Fruit fly (Drosophila melanogaster) whole organism, embryonic: ENCODE results near the gene CG33281.

Experiments
- Atf6 ChIP-seq: fragments of 200-800 bp; sonication (Bioruptor generic); IDR thresholded peaks from 2 replicates; pipeline ENCODE4 v1.3.6; 2022; ENCODE audit warnings: missing biosample characterization, missing genetic modification characterization
- B-H2 ChIP-seq: fragments of 200-800 bp; sonication (Bioruptor generic); optimal IDR thresholded peaks from 2 replicates; lab custom pipeline; 2018; ENCODE audit warnings: missing biosample characterization, mild to moderate bottlenecking, missing genetic modification characterization
- BtbVII ChIP-seq: fragments of 200-800 bp; sonication (Bioruptor generic); optimal IDR thresholded peaks from 3 replicates; lab custom pipeline; 2017; ENCODE audit warnings: missing biosample characterization, mild to moderate bottlenecking, missing genetic modification characterization
- CG10366 ChIP-seq: fragments of 200-800 bp; sonication (Bioruptor generic); IDR thresholded peaks from 2 replicates; pipeline ENCODE4 v1.3.6; 2022; ENCODE audit warnings: missing biosample characterization, missing genetic modification characterization
- CG11456 ChIP-seq: fragments of 200-800 bp; sonication (Bioruptor generic); IDR thresholded peaks from 3 replicates; pipeline ENCODE4 v1.3.6; 2022; ENCODE audit warnings: missing biosample characterization, missing genetic modification characterization
- CG14050 ChIP-seq: fragments of 200-800 bp; sonication (Bioruptor generic); IDR thresholded peaks from 3 replicates; pipeline ENCODE4 v1.3.6; 2022; ENCODE audit warnings: missing biosample characterization, missing genetic modification characterization
- CG17186 ChIP-seq: fragments of 200-800 bp; sonication (Bioruptor generic); optimal IDR thresholded peaks from 3 replicates; lab custom pipeline; 2017; ENCODE audit warnings: missing biosample characterization, missing genetic modification reagents, missing genetic modification characterization
- CG17568 ChIP-seq: fragments of 200-800 bp; sonication (Bioruptor generic); optimal IDR thresholded peaks from 2 replicates; lab custom pipeline; 2018; ENCODE audit warnings: missing biosample characterization, mild to moderate bottlenecking, missing genetic modification characterization, moderate library complexity
- CG18262 ChIP-seq: fragments of 200-800 bp; optimal IDR thresholded peaks from 3 replicates; lab custom pipeline; 2019; ENCODE audit warnings: missing biosample characterization, mild to moderate bottlenecking, missing genetic modification characterization, moderate library complexity
- CG18476 ChIP-seq: fragments of 200-800 bp; sonication (Bioruptor generic); optimal IDR thresholded peaks from 2 replicates; lab custom pipeline; 2016; ENCODE audit warnings: missing biosample characterization, mild to moderate bottlenecking, missing genetic modification characterization
- CG31224 ChIP-seq: fragments of 200-800 bp; sonication (Bioruptor generic); IDR thresholded peaks from 2 replicates; pipeline ENCODE4 v1.3.6; 2022; ENCODE audit warnings: missing biosample characterization, missing genetic modification characterization
- CG32532 ChIP-seq: fragments of 200-800 bp; sonication (Bioruptor generic); IDR thresholded peaks from 2 replicates; pipeline ENCODE4 v1.3.6; 2022; ENCODE audit warnings: missing biosample characterization, missing genetic modification characterization
- CG3281 ChIP-seq: fragments of 200-800 bp; sonication (Bioruptor generic); optimal IDR thresholded peaks from 3 replicates; lab custom pipeline; 2017; ENCODE audit warnings: missing biosample characterization, mild to moderate bottlenecking, missing genetic modification characterization
- CG33557 ChIP-seq: fragments of 200-800 bp; sonication (Bioruptor generic); optimal IDR thresholded peaks from 2 replicates; lab custom pipeline; 2019; ENCODE audit warnings: missing biosample characterization, mild to moderate bottlenecking, missing genetic modification characterization, moderate library complexity
- CG4730 ChIP-seq: fragments of 200-800 bp; sonication (Bioruptor generic); IDR thresholded peaks from 2 replicates; pipeline ENCODE4 v1.3.6; 2022; ENCODE audit warnings: missing biosample characterization, missing genetic modification characterization
- CG6813 ChIP-seq: fragments of 200-800 bp; sonication (Bioruptor generic); optimal IDR thresholded peaks from 2 replicates; lab custom pipeline; 2017; ENCODE audit warnings: missing biosample characterization, missing genetic modification characterization, mild to moderate bottlenecking, moderate library complexity, missing genetic modification reagents
- CG8290 ChIP-seq, 3 experiments: fragments of 200-800 bp; sonication (Bioruptor generic); optimal IDR thresholded peaks; 2 replicates each; lab custom pipeline; 2016 to 2019; ENCODE audit warnings: missing biosample characterization in 3 of 3, missing genetic modification characterization in 3 of 3, mild to moderate bottlenecking in 2 of 3, moderate library complexity in 1 of 3
- CG8388 ChIP-seq: fragments of 200-800 bp; sonication (Bioruptor generic); optimal IDR thresholded peaks from 2 replicates; lab custom pipeline; 2019; ENCODE audit warnings: missing biosample characterization, mild to moderate bottlenecking, missing genetic modification characterization, moderate library complexity
- CG8478 ChIP-seq: fragments of >200 bp; optimal IDR thresholded peaks from 2 replicates; lab custom pipeline; 2018
- CG9215 ChIP-seq: fragments of 200-800 bp; sonication (Bioruptor generic); IDR thresholded peaks from 2 replicates; pipeline ENCODE4 v1.3.6; 2022; ENCODE audit warnings: missing biosample characterization, missing genetic modification characterization
- CG9727 ChIP-seq: fragments of 200-800 bp; sonication (Bioruptor generic); optimal IDR thresholded peaks from 3 replicates; lab custom pipeline; 2017; ENCODE audit warnings: missing biosample characterization, mild to moderate bottlenecking, missing genetic modification characterization
- E2f2 ChIP-seq: fragments of 200-800 bp; sonication (Bioruptor generic); IDR thresholded peaks from 2 replicates; pipeline ENCODE4 v1.3.6; 2022; ENCODE audit warnings: missing biosample characterization, missing genetic modification characterization
- HmgD ChIP-seq: fragments of 200-800 bp; sonication (Bioruptor generic); optimal IDR thresholded peaks from 3 replicates; lab custom pipeline; 2016; ENCODE audit warnings: missing biosample characterization, missing genetic modification characterization
- Hr51 ChIP-seq, 2 experiments: fragments of 200-800 bp; sonication (Bioruptor generic); optimal IDR thresholded peaks; 2 replicates in 1 of 2; 3 replicates in 1 of 2; lab custom pipeline; 2016 to 2018; ENCODE audit warnings: missing biosample characterization in 2 of 2, missing genetic modification characterization in 2 of 2, mild to moderate bottlenecking in 1 of 2, moderate library complexity in 1 of 2
- Lhr ChIP-seq: fragments of 200-800 bp; sonication (Bioruptor generic); optimal IDR thresholded peaks from 3 replicates; lab custom pipeline; 2017; ENCODE audit warnings: mild to moderate bottlenecking, missing biosample characterization, missing genetic modification reagents, missing genetic modification characterization
- NC2α ChIP-seq: fragments of 200-800 bp; sonication (Bioruptor generic); optimal IDR thresholded peaks from 2 replicates; lab custom pipeline; 2016; ENCODE audit warnings: missing biosample characterization, missing genetic modification characterization
- NC2β ChIP-seq: fragments of 200-800 bp; sonication (Bioruptor generic); optimal IDR thresholded peaks from 2 replicates; lab custom pipeline; 2016; ENCODE audit warnings: missing biosample characterization, missing genetic modification characterization
- NfI ChIP-seq: fragments of 200-800 bp; sonication (Bioruptor generic); optimal IDR thresholded peaks from 3 replicates; lab custom pipeline; 2018; ENCODE audit warnings: missing biosample characterization, mild to moderate bottlenecking, missing genetic modification characterization, moderate library complexity
- Oli ChIP-seq: fragments of 200-800 bp; sonication (Bioruptor generic); optimal IDR thresholded peaks from 2 replicates; lab custom pipeline; 2018; ENCODE audit warnings: missing biosample characterization, mild to moderate bottlenecking, missing genetic modification characterization, moderate library complexity
- Opbp ChIP-seq: fragments of 200-800 bp; sonication (Bioruptor generic); IDR thresholded peaks from 3 replicates; pipeline ENCODE4 v1.3.6; 2022; ENCODE audit warnings: missing biosample characterization, missing genetic modification characterization; ENCODE audit not compliant: partially characterized antibody
- Rx ChIP-seq: fragments of 200-800 bp; sonication (Bioruptor generic); IDR thresholded peaks from 2 replicates; pipeline ENCODE4 v1.3.6; 2022; ENCODE audit warnings: missing biosample characterization, missing genetic modification characterization
- Sox102F ChIP-seq: fragments of 200-800 bp; sonication (Bioruptor generic); optimal IDR thresholded peaks from 2 replicates; lab custom pipeline; 2018; ENCODE audit warnings: missing biosample characterization, mild to moderate bottlenecking, missing genetic modification characterization, moderate library complexity
- Sry-β ChIP-seq: fragments of 200-800 bp; sonication (Bioruptor generic); optimal IDR thresholded peaks from 2 replicates; lab custom pipeline; 2018; ENCODE audit warnings: missing biosample characterization, mild to moderate bottlenecking, missing genetic modification characterization, moderate library complexity
- bab2 ChIP-seq: fragments of 200-800 bp; sonication (Bioruptor generic); optimal IDR thresholded peaks from 2 replicates; lab custom pipeline; 2016; ENCODE audit warnings: missing biosample characterization, missing genetic modification characterization
- bowl ChIP-seq: fragments of 200-800 bp; sonication (Bioruptor generic); IDR thresholded peaks from 2 replicates; pipeline ENCODE4 v1.3.6; 2022; ENCODE audit warnings: missing biosample characterization, missing genetic modification characterization
- cas ChIP-seq: fragments of 200-800 bp; sonication (Bioruptor generic); IDR thresholded peaks from 2 replicates; pipeline ENCODE4 v1.3.6; 2022; ENCODE audit warnings: missing biosample characterization, missing genetic modification characterization
- corto ChIP-seq: fragments of 200-800 bp; sonication (Bioruptor generic); optimal IDR thresholded peaks from 2 replicates; lab custom pipeline; 2016; ENCODE audit warnings: missing biosample characterization, mild to moderate bottlenecking, missing genetic modification characterization, moderate library complexity
- dmrt11E ChIP-seq: fragments of 200-800 bp; sonication (Bioruptor generic); optimal IDR thresholded peaks from 3 replicates; lab custom pipeline; 2018; ENCODE audit warnings: missing biosample characterization, mild to moderate bottlenecking, missing genetic modification characterization, moderate library complexity
- ems ChIP-seq: fragments of 200-800 bp; sonication (Bioruptor generic); optimal IDR thresholded peaks from 3 replicates; lab custom pipeline; 2016; ENCODE audit warnings: missing biosample characterization, missing genetic modification characterization
- exex ChIP-seq: fragments of 200-800 bp; sonication (Bioruptor generic); optimal IDR thresholded peaks from 4 replicates; lab custom pipeline; 2018; ENCODE audit warnings: missing biosample characterization, mild to moderate bottlenecking, missing genetic modification characterization, moderate library complexity
- gsb ChIP-seq: fragments of 200-800 bp; sonication (Bioruptor generic); IDR thresholded peaks from 2 replicates; pipeline ENCODE4 v1.3.6; 2022; ENCODE audit warnings: missing biosample characterization, missing genetic modification characterization
- gt ChIP-seq: fragments of 200-800 bp; sonication (Bioruptor generic); IDR thresholded peaks from 2 replicates; pipeline ENCODE4 v1.3.6; 2022; ENCODE audit warnings: missing biosample characterization, missing genetic modification characterization
- lab ChIP-seq: fragments of 200-800 bp; sonication (Bioruptor generic); optimal IDR thresholded peaks from 3 replicates; lab custom pipeline; 2017; ENCODE audit warnings: missing biosample characterization, missing genetic modification characterization, mild to moderate bottlenecking, moderate library complexity, missing genetic modification reagents
- nerfin-2 ChIP-seq: fragments of 200-800 bp; sonication (Bioruptor generic); IDR thresholded peaks from 2 replicates; pipeline ENCODE4 v1.3.6; 2022; ENCODE audit warnings: missing biosample characterization, missing genetic modification characterization; ENCODE audit not compliant: partially characterized antibody
- org-1 ChIP-seq: fragments of 200-800 bp; sonication (Bioruptor generic); optimal IDR thresholded peaks from 2 replicates; lab custom pipeline; 2017; ENCODE audit warnings: missing biosample characterization, missing genetic modification characterization
- sens ChIP-seq: fragments of 200-800 bp; sonication (Bioruptor generic); peaks from one replicate; lab custom pipeline; 2016; ENCODE audit warnings: missing biosample characterization, missing genetic modification characterization
- seq ChIP-seq: fragments of 200-800 bp; sonication (Bioruptor generic); IDR thresholded peaks from 2 replicates; pipeline ENCODE4 v1.3.6; 2022; ENCODE audit warnings: missing biosample characterization, missing genetic modification characterization
- shn ChIP-seq: fragments of 200-800 bp; sonication (Bioruptor generic); optimal IDR thresholded peaks from 3 replicates; lab custom pipeline; 2016; ENCODE audit warnings: missing biosample characterization, missing genetic modification characterization
- sob ChIP-seq: fragments of 200-800 bp; sonication (Bioruptor generic); IDR thresholded peaks from 2 replicates; pipeline ENCODE4 v1.3.6; 2022; ENCODE audit warnings: missing biosample characterization, missing genetic modification characterization
- tin ChIP-seq: fragments of 200-800 bp; sonication (Bioruptor generic); optimal IDR thresholded peaks from 3 replicates; lab custom pipeline; 2016; ENCODE audit warnings: missing biosample characterization, missing genetic modification characterization
- toy ChIP-seq: fragments of 200-800 bp; sonication (Bioruptor generic); IDR thresholded peaks from 2 replicates; pipeline ENCODE4 v1.3.6; 2022; ENCODE audit warnings: missing biosample characterization, missing genetic modification characterization
- ttk ChIP-seq: fragments of 200-800 bp; sonication (Bioruptor generic); IDR thresholded peaks from 2 replicates; pipeline ENCODE4 v2.1.2; 2022; ENCODE audit warnings: missing biosample characterization, missing genetic modification characterization

CG33281 gene

dm6 chr2L:3373242-3373641, 49.2 kb downstream of the CG33281 start, which contains the start of gene GramD1B (continued):
- TF ChIP-seq Sry-β (GFP tag; lab: Kevin White, UChicago) (no peak), CG8290 (GFP tag; optimal IDR thresholded peaks at IDR 0.05; lab: Kevin White, UChicago) (no peak), CG8290 (tag; optimal IDR thresholded peaks at IDR 0.05; lab: Kevin White, UChicago) (peak in 1 of 2 experiments; percentile 65), ems (no peak), CG3281 (no peak), E2f2 (peak; percentile 98), Lhr (peak; percentile 47), CG9215 (GFP tag; lab: Robert Waterston, UW) (no peak), B-H2 (GFP tag; lab: Kevin White, UChicago) (peak; percentile 47), Atf6 (GFP tag; lab: Robert Waterston, UW) (no peak), corto (GFP tag; lab: Kevin White, UChicago) (no peak), CG14050 (GFP tag; lab: Robert Waterston, UW) (0 out of 3 replicates have a peak, but pooled peaks have one; percentile 22), CG8388 (no peak), BtbVII (GFP tag; lab: Kevin White, UChicago) (no peak), gsb (GFP tag; lab: Robert Waterston, UW) (no peak), org-1 (GFP tag; lab: Kevin White, UChicago) (no peak), CG32532 (GFP tag; lab: Robert Waterston, UW) (no peak), CG4730 (GFP tag; lab: Robert Waterston, UW) (no peak), Sox102F (GFP tag; lab: Kevin White, UChicago) (no peak), gt (GFP tag; lab: Robert Waterston, UW) (no peak), bowl (GFP tag; lab: Robert Waterston, UW) (no peak), CG18262 (tag; lab: Kevin White, UChicago) (peak; percentile 11), CG33557 (GFP tag; lab: Kevin White, UChicago) (no peak), toy (GFP tag; lab: Robert Waterston, UW) (no peak), seq (GFP tag; lab: Robert Waterston, UW) (no peak), exex (tag; lab: Kevin White, UChicago) (peak; percentile 6), CG31224 (GFP tag; lab: Robert Waterston, UW) (no peak), Opbp (peak; percentile 44; the same call in 1 of the 3 replicates), CG10366 (GFP tag; lab: Robert Waterston, UW) (no peak), nerfin-2 (GFP tag; lab: Robert Waterston, UW) (no peak), NC2α (GFP tag; lab: Kevin White, UChicago) (no peak), shn (no peak), HmgD (peak; percentile 13), sens (peak; percentile 84), Rx (no peak), sob (GFP tag; lab: Robert Waterston, UW) (no peak), CG18476 (GFP tag; lab: Kevin White, UChicago) (no peak), NC2β (no peak), NfI (GFP tag; lab: Kevin White, UChicago) (peak; percentile 34), CG17568 (GFP tag; lab: Kevin White, UChicago) (no peak), CG9727 (no peak), tin (GFP tag; lab: Kevin White, UChicago) (peak; percentile 4), lab (GFP tag; lab: Kevin White, UChicago) (no peak), Oli (tag; lab: Kevin White, UChicago) (no peak), CG11456 (no peak), CG17186 (peak; percentile 88), Hr51 (GFP tag; optimal IDR thresholded peaks at IDR 0.05; lab: Kevin White, UChicago) (no peak), cas (GFP tag; lab: Robert Waterston, UW) (no peak), bab2 (GFP tag; lab: Kevin White, UChicago) (no peak), dmrt11E (no peak), CG8478 (lab: Kevin White, UChicago) (no peak), ttk (GFP tag; lab: Robert Waterston, UW) (no peak), CG6813 (GFP tag; lab: Kevin White, UChicago) (no peak)
